Worm (Caenorhabditis elegans): ENCODE data around the gene F35H10.10.

ce11 chrIV:8333034-8333433 is 20.3 kb upstream of the F35H10.10 start:
- TF ChIP-seq npax-4 (tag; optimal IDR thresholded peaks at IDR 0.05), result no peak
- no peak for TF ChIP-seq dmd-4 (tag; optimal IDR thresholded peaks at IDR 0.05; ENCODE audit: borderline replicate concordance)
- TF ChIP-seq lim-6 (tag; optimal IDR thresholded peaks at IDR 0.05), result no peak
- TF ChIP-seq C08G9.2 (tag; optimal IDR thresholded peaks at IDR 0.05), result no peak
- TF ChIP-seq gmeb-2 (tag; optimal IDR thresholded peaks at IDR 0.05), result no peak
- no peak for TF ChIP-seq Y22D7AL.16 (tag; optimal IDR thresholded peaks at IDR 0.05)
- no peak for TF ChIP-seq elt-2 (tag; optimal IDR thresholded peaks at IDR 0.05)
- no peak for TF ChIP-seq ets-4 (tag; optimal IDR thresholded peaks at IDR 0.05)
- TF ChIP-seq fkh-10 (GFP tag; optimal IDR thresholded peaks at IDR 0.05), result no peak
- TF ChIP-seq sox-4 (tag; optimal IDR thresholded peaks at IDR 0.05), result no peak
- no peak for TF ChIP-seq rnt-1 (tag; optimal IDR thresholded peaks at IDR 0.05)
- no peak for TF ChIP-seq ceh-19 (GFP tag; optimal IDR thresholded peaks at IDR 0.05)
- no peak for TF ChIP-seq lin-11 (tag; optimal IDR thresholded peaks at IDR 0.05)
- TF ChIP-seq hlh-30 (tag; optimal IDR thresholded peaks at IDR 0.05; ENCODE audit: insufficient read depth), result no peak

Data from whole organism, late embryonic.